Fruit fly (Drosophila melanogaster): ENCODE measurements around the gene CG34279.

DNA sequence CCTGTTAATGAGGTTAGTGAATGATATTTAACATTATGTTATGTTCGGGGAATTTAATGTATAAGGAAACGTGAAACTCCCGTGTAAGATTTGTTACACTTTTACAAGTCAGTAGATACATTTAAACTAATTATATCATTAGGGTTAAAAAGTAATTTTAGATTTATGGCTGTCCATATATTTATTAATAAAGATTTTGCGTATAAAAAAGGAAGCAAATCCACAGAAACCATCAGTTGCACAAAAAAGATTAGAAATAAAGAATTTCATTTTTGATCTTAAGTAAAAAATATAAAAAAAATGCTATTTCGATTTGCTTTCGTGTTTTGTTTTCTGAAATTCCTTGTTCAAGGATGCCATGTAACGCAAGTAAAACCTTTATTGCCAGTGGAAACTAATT is 17.2 kb upstream of the CG34279 start, which contains the start of gene CG42835:
- no peak for TF ChIP-seq CG4424 (GFP tag; optimal IDR thresholded peaks at IDR 0.05)
- TF ChIP-seq Optix (GFP tag; IDR thresholded peaks at IDR 0.05), result no peak
- no peak for TF ChIP-seq CG17359 (tag; optimal IDR thresholded peaks at IDR 0.05)

Data from whole organism, embryonic.